Fruit fly (Drosophila melanogaster): ENCODE data around the gene CG3655.

DNA sequence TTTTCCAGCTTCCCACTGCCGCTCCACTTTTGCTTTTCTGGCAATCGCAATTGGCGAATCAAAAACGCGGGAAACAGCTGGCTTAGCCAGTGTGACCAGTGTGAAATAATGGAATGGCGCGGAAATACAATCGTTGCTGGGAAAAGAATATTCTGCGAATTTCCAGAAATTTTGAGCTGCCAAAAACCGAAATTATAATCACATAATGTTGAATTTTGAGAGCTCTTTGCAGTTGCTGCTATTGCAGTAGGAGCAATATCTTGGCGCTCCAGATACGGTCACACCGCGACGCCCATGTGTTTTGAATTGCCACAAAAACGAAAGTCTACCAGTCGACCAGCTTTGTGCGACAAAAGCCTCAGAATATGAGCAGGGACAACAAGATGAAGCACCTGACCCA, 104.2 kb downstream of the CG3655 start, which contains the start of the genes Cdc45 and Rpp21:
- TF ChIP-seq EcR (GFP tag; optimal IDR thresholded peaks at IDR 0.05), result no peak
- no peak for TF ChIP-seq fd96Ca (GFP tag; IDR thresholded peaks at IDR 0.05)
- TF ChIP-seq CG8159 (tag; optimal IDR thresholded peaks at IDR 0.05), result peak; percentile 6
- TF ChIP-seq CG17806 (tag; optimal IDR thresholded peaks at IDR 0.05), result no peak
- no peak for TF ChIP-seq CG13204 (GFP tag; optimal IDR thresholded peaks at IDR 0.05)
